Fruit fly (Drosophila melanogaster) whole organism, embryonic: ENCODE measurements around the gene EMC5.

ENCODE experiments used
- CG11085 ChIP-seq: fragments of 200-800 bp; sonication (Bioruptor generic); IDR thresholded peaks from 2 replicates; pipeline ENCODE4 v1.3.6; 2022; ENCODE audit warnings: missing biosample characterization, missing genetic modification characterization
- CG34422 ChIP-seq: fragments of 200-800 bp; sonication (Bioruptor generic); IDR thresholded peaks from 3 replicates; pipeline ENCODE4 v1.3.6; 2022; ENCODE audit warnings: missing biosample characterization, missing genetic modification characterization
- CG4707 ChIP-seq: fragments of 200-800 bp; sonication (Bioruptor generic); optimal IDR thresholded peaks from 2 replicates; lab custom pipeline; 2018; ENCODE audit warnings: missing biosample characterization, mild to moderate bottlenecking, missing genetic modification characterization, moderate library complexity
- MESR4 ChIP-seq: fragments of 200-800 bp; sonication (Bioruptor generic); optimal IDR thresholded peaks from 2 replicates; lab custom pipeline; 2018; ENCODE audit warnings: missing biosample characterization, mild to moderate bottlenecking, missing genetic modification characterization, moderate library complexity
- ap ChIP-seq: fragments of 200-800 bp; sonication (Bioruptor generic); IDR thresholded peaks from 2 replicates; pipeline ENCODE4 v1.3.6; 2022; ENCODE audit warnings: missing biosample characterization, missing genetic modification characterization
- chif ChIP-seq, 2 experiments: fragments of 200-800 bp; sonication (Bioruptor generic); optimal IDR thresholded peaks; 3 replicates each; lab custom pipeline; 2016; ENCODE audit warnings: missing biosample characterization in 2 of 2, missing genetic modification characterization in 2 of 2
- gfzf ChIP-seq: fragments of 200-800 bp; sonication (Bioruptor generic); optimal IDR thresholded peaks from 2 replicates; lab custom pipeline; 2016; ENCODE audit warnings: missing biosample characterization, mild to moderate bottlenecking, missing genetic modification characterization, moderate library complexity
- gt ChIP-seq: fragments of 200-800 bp; sonication (Bioruptor generic); IDR thresholded peaks from 2 replicates; pipeline ENCODE4 v1.3.6; 2022; ENCODE audit warnings: missing biosample characterization, missing genetic modification characterization
- ken ChIP-seq: fragments of 200-800 bp; sonication (Bioruptor generic); IDR thresholded peaks from 3 replicates; pipeline ENCODE4 v1.3.6; 2022; ENCODE audit warnings: missing biosample characterization, missing genetic modification characterization
- psq ChIP-seq: fragments of 200-800 bp; sonication (Bioruptor generic); optimal IDR thresholded peaks from 2 replicates; lab custom pipeline; 2017; ENCODE audit warnings: missing biosample characterization, missing genetic modification characterization
- seq ChIP-seq: fragments of 200-800 bp; sonication (Bioruptor generic); IDR thresholded peaks from 2 replicates; pipeline ENCODE4 v1.3.6; 2022; ENCODE audit warnings: missing biosample characterization, missing genetic modification characterization
- sim ChIP-seq: fragments of 200-800 bp; sonication (Bioruptor generic); IDR thresholded peaks from 2 replicates; pipeline ENCODE4 v1.3.6; 2022; ENCODE audit warnings: missing biosample characterization, missing genetic modification characterization

DNA sequence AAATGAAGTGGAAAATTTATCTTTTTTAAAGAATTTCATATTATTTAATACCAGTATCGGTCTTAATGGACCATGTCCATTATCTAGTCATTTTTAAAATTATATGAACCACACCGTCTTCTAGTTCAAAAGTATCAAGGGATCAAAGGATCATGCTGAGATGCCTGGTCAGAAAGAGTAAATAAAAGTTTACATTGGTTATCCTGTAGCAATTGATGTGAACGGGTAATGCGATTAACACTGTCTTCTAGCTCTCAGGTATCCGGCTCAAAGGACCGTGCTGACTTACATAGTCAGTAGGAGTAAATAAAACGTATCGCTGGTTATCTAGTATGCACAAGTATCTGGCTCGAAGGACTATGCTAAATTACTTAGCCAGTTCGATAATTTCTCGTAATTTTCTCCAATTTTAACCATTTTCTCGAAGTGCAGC, 31.7 kb downstream of the EMC5 start:
- no peak for TF ChIP-seq psq (GFP tag; lab: Kevin White, UChicago)
- TF ChIP-seq CG11085 (GFP tag; lab: Robert Waterston, UW) = no peak
- no peak for TF ChIP-seq ken (GFP tag; lab: Robert Waterston, UW)
- TF ChIP-seq chif (GFP tag; optimal IDR thresholded peaks at IDR 0.05; lab: Kevin White, UChicago) = no peak
- TF ChIP-seq CG34422 = no peak
- no peak for TF ChIP-seq gt (GFP tag; lab: Robert Waterston, UW)
- TF ChIP-seq ap (GFP tag; lab: Robert Waterston, UW) = no peak
- peak; percentile 19; the same call in 1 of the 2 replicates for TF ChIP-seq seq (GFP tag; lab: Robert Waterston, UW)
- no peak for TF ChIP-seq MESR4
- TF ChIP-seq gfzf (GFP tag; lab: Kevin White, UChicago) = no peak
- no peak for TF ChIP-seq sim
- no peak for TF ChIP-seq CG4707 (GFP tag; lab: Kevin White, UChicago)
